Worm (Caenorhabditis elegans) whole organism, L2 larva: Measurements from ENCODE around the gene chmp-7.

Experiments used
- C34F6.9 ChIP-seq: fragments of 150-350 bp; optimal IDR thresholded peaks from 2 replicates; lab custom pipeline; 2014; ENCODE audit warnings: missing biosample characterization, missing genetic modification characterization
- F13H6.1 ChIP-seq: sonication (generic microtip); optimal IDR thresholded peaks from 2 replicates; lab custom pipeline; 2016; ENCODE audit warnings: missing genetic modification characterization, missing compliant biosample characterization
- R02D3.7 ChIP-seq: fragments of 150-350 bp; optimal IDR thresholded peaks from 2 replicates; lab custom pipeline; 2014; ENCODE audit warnings: missing biosample characterization, missing genetic modification characterization
- Y55F3AM.14 ChIP-seq: fragments of 200-800 bp; sonication (Bioruptor generic); optimal IDR thresholded peaks from 2 replicates; lab custom pipeline; 2018; ENCODE audit warnings: mild to moderate bottlenecking, missing genetic modification characterization, missing compliant biosample characterization
- alr-1 ChIP-seq: fragments of 150-350 bp; optimal IDR thresholded peaks from 2 replicates; lab custom pipeline; 2014; ENCODE audit warnings: missing biosample characterization, missing genetic modification characterization
- blmp-1 ChIP-seq: sonication (generic microtip); optimal IDR thresholded peaks from 2 replicates; lab custom pipeline; 2017; ENCODE audit warnings: missing genetic modification characterization, mild to moderate bottlenecking, missing compliant biosample characterization, antibody characterized with exemption, moderate library complexity; ENCODE audit not compliant: insufficient read depth
- ceh-16 ChIP-seq: fragments of 150-350 bp; optimal IDR thresholded peaks from 2 replicates; lab custom pipeline; 2014; ENCODE audit warnings: missing biosample characterization, missing genetic modification characterization
- crh-2 ChIP-seq: sonication (generic microtip); optimal IDR thresholded peaks from 2 replicates; lab custom pipeline; 2017; ENCODE audit warnings: missing biosample characterization, missing genetic modification characterization
- egl-27 ChIP-seq: sonication (generic microtip); optimal IDR thresholded peaks from 3 replicates; lab custom pipeline; 2017; ENCODE audit warnings: missing biosample characterization, missing genetic modification reagents, missing genetic modification characterization
- elt-1 ChIP-seq: fragments of 150-350 bp; optimal IDR thresholded peaks from 2 replicates; lab custom pipeline; 2014; ENCODE audit warnings: missing biosample characterization, missing genetic modification characterization
- fos-1 ChIP-seq: fragments of 150-350 bp; optimal IDR thresholded peaks from 2 replicates; lab custom pipeline; 2014; ENCODE audit warnings: missing biosample characterization, missing genetic modification characterization
- gmeb-1 ChIP-seq: fragments of 150-350 bp; optimal IDR thresholded peaks from 2 replicates; lab custom pipeline; 2014; ENCODE audit warnings: missing biosample characterization, missing genetic modification characterization
- lin-39 ChIP-seq: fragments of 150-350 bp; optimal IDR thresholded peaks from 2 replicates; lab custom pipeline; 2014; ENCODE audit warnings: missing biosample characterization, missing genetic modification reagents, missing genetic modification characterization
- lsy-2 ChIP-seq, 2 experiments: fragments of 150-350 bp in 1 of 2; sonication (generic microtip) in 1 of 2; optimal IDR thresholded peaks; 2 replicates each; lab custom pipeline; 2014 to 2017; ENCODE audit warnings: missing biosample characterization in 2 of 2, missing genetic modification characterization in 2 of 2
- mbf-1 ChIP-seq: sonication (generic microtip); optimal IDR thresholded peaks from 2 replicates; lab custom pipeline; 2017; ENCODE audit warnings: missing biosample characterization, missing genetic modification characterization
- mdl-1 ChIP-seq, 2 experiments: fragments of 150-350 bp in 1 of 2; sonication (generic microtip) in 1 of 2; optimal IDR thresholded peaks; 2 replicates each; lab custom pipeline; 2017; ENCODE audit warnings: missing biosample characterization in 2 of 2, missing genetic modification characterization in 2 of 2
- nhr-10 ChIP-seq: sonication (generic microtip); optimal IDR thresholded peaks from 2 replicates; lab custom pipeline; 2017; ENCODE audit warnings: missing biosample characterization, missing genetic modification characterization
- nhr-11 ChIP-seq: fragments of 150-350 bp; optimal IDR thresholded peaks from 2 replicates; lab custom pipeline; 2014; ENCODE audit warnings: missing biosample characterization, missing genetic modification characterization
- nhr-12 ChIP-seq: fragments of 150-350 bp; optimal IDR thresholded peaks from 2 replicates; lab custom pipeline; 2014; ENCODE audit warnings: missing biosample characterization, missing genetic modification characterization
- nhr-129 ChIP-seq: fragments of 150-350 bp; optimal IDR thresholded peaks from 2 replicates; lab custom pipeline; 2014; ENCODE audit warnings: missing biosample characterization, missing genetic modification characterization
- nhr-21 ChIP-seq: fragments of 150-350 bp; optimal IDR thresholded peaks from 2 replicates; lab custom pipeline; 2014; ENCODE audit warnings: missing biosample characterization, missing genetic modification characterization
- nhr-23 ChIP-seq: fragments of 150-350 bp; optimal IDR thresholded peaks from 2 replicates; lab custom pipeline; 2014; ENCODE audit warnings: missing biosample characterization, missing genetic modification reagents, missing genetic modification characterization
- nhr-237 ChIP-seq: fragments of 150-350 bp; optimal IDR thresholded peaks from 2 replicates; lab custom pipeline; 2014; ENCODE audit warnings: missing biosample characterization, missing genetic modification characterization
- nhr-25 ChIP-seq: fragments of 150-350 bp; sonication (generic microtip); optimal IDR thresholded peaks from 3 replicates; lab custom pipeline; 2014; ENCODE audit warnings: missing biosample characterization, missing genetic modification characterization
- nhr-6 ChIP-seq: fragments of 150-350 bp; optimal IDR thresholded peaks from 2 replicates; lab custom pipeline; 2014; ENCODE audit warnings: missing biosample characterization, missing genetic modification characterization
- nhr-77 ChIP-seq: fragments of 150-350 bp; optimal IDR thresholded peaks from 2 replicates; lab custom pipeline; 2014; ENCODE audit warnings: missing biosample characterization, missing genetic modification characterization
- sem-4 ChIP-seq: fragments of 150-350 bp; optimal IDR thresholded peaks from 2 replicates; lab custom pipeline; 2014; ENCODE audit warnings: missing biosample characterization, missing genetic modification reagents, missing genetic modification characterization
- sma-3 ChIP-seq: sonication (generic microtip); optimal IDR thresholded peaks from 2 replicates; lab custom pipeline; 2016; ENCODE audit warnings: missing genetic modification reagents, missing genetic modification characterization, missing compliant biosample characterization
- sma-9 ChIP-seq, 2 experiments: fragments of 150-350 bp in 1 of 2; sonication (generic microtip) in 1 of 2; optimal IDR thresholded peaks; 2 replicates each; lab custom pipeline; 2014 to 2016; ENCODE audit warnings: missing genetic modification characterization in 2 of 2, mild to moderate bottlenecking in 1 of 2, missing biosample characterization in 1 of 2, missing compliant biosample characterization in 1 of 2, missing genetic modification reagents in 1 of 2, moderate library complexity in 1 of 2
- unc-62 ChIP-seq: fragments of 150-350 bp; optimal IDR thresholded peaks from 2 replicates; lab custom pipeline; 2014; ENCODE audit warnings: missing biosample characterization, missing genetic modification reagents, missing genetic modification characterization
- zag-1 ChIP-seq: fragments of 150-350 bp; optimal IDR thresholded peaks from 2 replicates; lab custom pipeline; 2014; ENCODE audit warnings: missing biosample characterization, missing genetic modification characterization
- ztf-4 ChIP-seq: fragments of 150-350 bp; optimal IDR thresholded peaks from 2 replicates; lab custom pipeline; 2014; ENCODE audit warnings: missing biosample characterization, missing genetic modification characterization

The chmp-7 gene

ce11 chrII:9078351-9078750 lies 23.6 kb downstream of the chmp-7 start:
- TF ChIP-seq nhr-11 (tag; lab: Kevin White, UChicago), result no peak
- TF ChIP-seq C34F6.9 (tag; lab: Kevin White, UChicago), result peak; percentile 42
- no peak for TF ChIP-seq blmp-1 (tag; lab: Kevin White, UChicago)
- TF ChIP-seq nhr-129 (tag; lab: Kevin White, UChicago), result peak; percentile 15
- TF ChIP-seq F13H6.1 (tag; lab: Kevin White, UChicago), result peak; percentile 53
- no peak for TF ChIP-seq nhr-21

ce11 chrII:9083093-9083492 lies 28.3 kb downstream of the chmp-7 start, which contains the start of gene sysm-1:
Gene sysm-1 (minus strand): TSS chrII:9083193.
- TF ChIP-seq zag-1 (tag; lab: Kevin White, UChicago), result no peak
- no peak for TF ChIP-seq sem-4 (tag; lab: Kevin White, UChicago)
- TF ChIP-seq egl-27, result no peak

- no peak for TF ChIP-seq mbf-1 (tag; lab: Kevin White, UChicago)
- no peak for TF ChIP-seq mdl-1 (tag; optimal IDR thresholded peaks at IDR 0.05; lab: Kevin White, UChicago)
- TF ChIP-seq sma-9 (GFP tag; optimal IDR thresholded peaks at IDR 0.05; lab: Kevin White, UChicago), result no peak
- TF ChIP-seq sma-9 (tag; optimal IDR thresholded peaks at IDR 0.05; lab: Kevin White, UChicago), result no peak
- no peak for TF ChIP-seq sma-3 (GFP tag; lab: Kevin White, UChicago)
- no peak for TF ChIP-seq egl-27
- TF ChIP-seq R02D3.7 (tag; lab: Kevin White, UChicago), result no peak
These were observed 31.5 kb downstream of the chmp-7 start, which contains the start of gene hlh-3 for ce11 chrII:9086308-9086707. Gene hlh-3 (plus strand): TSS chrII:9086608.

- TF ChIP-seq ceh-16, result no peak
- no peak for TF ChIP-seq C34F6.9 (tag; lab: Kevin White, UChicago)
- peak; percentile 28 for TF ChIP-seq sma-9 (GFP tag; optimal IDR thresholded peaks at IDR 0.05; lab: Kevin White, UChicago)
- no peak for TF ChIP-seq sma-9 (tag; optimal IDR thresholded peaks at IDR 0.05; lab: Kevin White, UChicago)
- peak; percentile 92 for TF ChIP-seq fos-1
- peak; percentile 10 for TF ChIP-seq nhr-25 (tag; lab: Kevin White, UChicago)
- TF ChIP-seq, all 48 proteins: peak for 3
These were observed 38.1 kb downstream of the chmp-7 start for ce11 chrII:9092910-9093309.

ce11 chrII:9093584-9093983 lies 38.8 kb downstream of the chmp-7 start, which contains the start of gene C07H4.1:
Gene C07H4.1 (minus strand): TSS chrII:9093684.
- TF ChIP-seq nhr-25 (tag; lab: Kevin White, UChicago) (no peak), egl-27 (no peak), C34F6.9 (tag; lab: Kevin White, UChicago) (no peak), gmeb-1 (no peak), Y55F3AM.14 (no peak), crh-2 (no peak), unc-62 (GFP tag; lab: Kevin White, UChicago) (no peak), elt-1 (tag; lab: Kevin White, UChicago) (no peak), nhr-237 (tag; lab: Kevin White, UChicago) (no peak), ztf-4 (no peak), nhr-23 (tag; lab: Kevin White, UChicago) (no peak), nhr-21 (no peak)

- TF ChIP-seq nhr-129 (tag; lab: Kevin White, UChicago) (no peak), fos-1 (peak; percentile 100), nhr-23 (tag; lab: Kevin White, UChicago) (no peak), R02D3.7 (tag; lab: Kevin White, UChicago) (no peak)
- TF ChIP-seq, all 48 proteins: peak for 1
These were observed 39.5 kb downstream of the chmp-7 start for ce11 chrII:9094247-9094790.

ce11 chrII:9097302-9097701 lies 42.5 kb downstream of the chmp-7 start:
- no peak for TF ChIP-seq nhr-10 (tag; lab: Kevin White, UChicago)
- TF ChIP-seq sem-4 (tag; lab: Kevin White, UChicago), result no peak
- TF ChIP-seq nhr-77 (tag; lab: Kevin White, UChicago), result no peak
- TF ChIP-seq nhr-21, result no peak
- TF ChIP-seq crh-2, result no peak
- no peak for TF ChIP-seq lsy-2 (tag; optimal IDR thresholded peaks at IDR 0.05; lab: Kevin White, UChicago)
- no peak for TF ChIP-seq nhr-237 (tag; lab: Kevin White, UChicago)
- TF ChIP-seq lin-39 (tag; lab: Kevin White, UChicago), result no peak
- TF ChIP-seq zag-1 (tag; lab: Kevin White, UChicago), result no peak
- TF ChIP-seq alr-1 (tag; lab: Kevin White, UChicago), result no peak
- no peak for TF ChIP-seq Y55F3AM.14
- TF ChIP-seq R02D3.7 (tag; lab: Kevin White, UChicago), result no peak
- no peak for TF ChIP-seq nhr-6 (tag; lab: Kevin White, UChicago)
- TF ChIP-seq unc-62 (GFP tag; lab: Kevin White, UChicago), result no peak
- no peak for TF ChIP-seq mbf-1 (tag; lab: Kevin White, UChicago)
- TF ChIP-seq nhr-12 (tag; lab: Kevin White, UChicago), result no peak
- TF ChIP-seq nhr-25 (tag; lab: Kevin White, UChicago), result no peak
- no peak for TF ChIP-seq C34F6.9 (tag; lab: Kevin White, UChicago)
- no peak for TF ChIP-seq nhr-11 (tag; lab: Kevin White, UChicago)
